Fruit fly (Drosophila melanogaster) ovary, adult (tissue): ENCODE results near the gene PIG-P.
A peak's percentile ranks its signal among the peaks of the same experiment; 100 is the strongest.

Experiments used
- CG17801 ChIP-seq: fragments of 200-800 bp; optimal IDR thresholded peaks from 2 replicates; lab custom pipeline; 2019; ENCODE audit warnings: missing biosample characterization, mild to moderate bottlenecking, missing genetic modification characterization, moderate library complexity; ENCODE audit not compliant: partially characterized antibody

The PIG-P gene

dm6 chr3R:26031968-26032610 lies 25.9 kb downstream of the PIG-P start:
- no peak for TF ChIP-seq CG17801

- no peak for TF ChIP-seq CG17801
These were observed 27.5 kb downstream of the PIG-P start for dm6 chr3R:26030562-26030961.

dm6 chr3R:26027903-26028302 lies 30.1 kb downstream of the PIG-P start:
- no peak for TF ChIP-seq CG17801

- TF ChIP-seq CG17801, result no peak
These were observed 31.3 kb downstream of the PIG-P start for dm6 chr3R:26026631-26027274.

- no peak for TF ChIP-seq CG17801
These were observed 33.3 kb downstream of the PIG-P start for dm6 chr3R:26024596-26025213.

- no peak for TF ChIP-seq CG17801
These were observed 34.8 kb downstream of the PIG-P start for dm6 chr3R:26023252-26023651.

dm6 chr3R:26021195-26021914 lies 36.7 kb downstream of the PIG-P start:
- peak; percentile 5 for TF ChIP-seq CG17801

dm6 chr3R:26020244-26021171 lies 37.5 kb downstream of the PIG-P start:
- TF ChIP-seq CG17801, result no peak

dm6 chr3R:26019232-26019631 lies 38.8 kb downstream of the PIG-P start:
- TF ChIP-seq CG17801, result no peak

- no peak for TF ChIP-seq CG17801
These were observed 40.0 kb downstream of the PIG-P start for dm6 chr3R:26017771-26018731.

- TF ChIP-seq CG17801, result no peak
These were observed 40.7 kb downstream of the PIG-P start for dm6 chr3R:26017294-26017770.

dm6 chr3R:26014262-26014833 lies 43.7 kb downstream of the PIG-P start, which contains the start of gene Kaz-m1:
TSS of gene Kaz-m1 (plus strand) at chr3R:26014721.
- no peak for TF ChIP-seq CG17801

dm6 chr3R:26013664-26013948 lies 44.4 kb downstream of the PIG-P start:
- no peak for TF ChIP-seq CG17801

- TF ChIP-seq CG17801, result no peak
These were observed 45.0 kb downstream of the PIG-P start for dm6 chr3R:26012801-26013663.
